Worm (Caenorhabditis elegans): Measurements from ENCODE around the gene Y17G7B.21.

Y17G7B.21 gene

ce11 chrII:11966602-11967001 lies 10.9 kb downstream of the Y17G7B.21 start, which contains the start of gene rab-7 (continued):
- no peak for TF ChIP-seq akir-1 (GFP tag; optimal IDR thresholded peaks at IDR 0.05)
- TF ChIP-seq K11D2.4 (GFP tag; IDR thresholded peaks at IDR 0.05): no peak
- no peak for TF ChIP-seq gei-17 (GFP tag; optimal IDR thresholded peaks at IDR 0.05)
- TF ChIP-seq efl-1 (GFP tag; optimal IDR thresholded peaks at IDR 0.05): no peak
- TF ChIP-seq athp-1 (tag; optimal IDR thresholded peaks at IDR 0.05): no peak
- no peak for TF ChIP-seq ztf-3 (GFP tag; optimal IDR thresholded peaks at IDR 0.05)
- TF ChIP-seq lsy-27 (tag; optimal IDR thresholded peaks at IDR 0.05; ENCODE audit: borderline replicate concordance, insufficient read depth): no peak
- peak; percentile 22 for TF ChIP-seq madf-10 (tag; optimal IDR thresholded peaks at IDR 0.05)
- no peak for TF ChIP-seq egl-44 (GFP tag; IDR thresholded peaks at IDR 0.05)
- TF ChIP-seq die-1 (tag; optimal IDR thresholded peaks at IDR 0.05): no peak
- no peak for TF ChIP-seq nhr-120 (GFP tag; IDR thresholded peaks at IDR 0.05)
- no peak for TF ChIP-seq ccch-3 (GFP tag; optimal IDR thresholded peaks at IDR 0.05)
- no peak for TF ChIP-seq C17E4.6 (GFP tag; IDR thresholded peaks at IDR 0.05)
- TF ChIP-seq unc-130 (GFP tag; optimal IDR thresholded peaks at IDR 0.05): no peak
- TF ChIP-seq mel-28 (tag; optimal IDR thresholded peaks at IDR 0.05; ENCODE audit: borderline replicate concordance): no peak
- no peak for TF ChIP-seq hlh-12 (tag; optimal IDR thresholded peaks at IDR 0.05)
- no peak for TF ChIP-seq zim-3 (tag; optimal IDR thresholded peaks at IDR 0.05)
- no peak; the same call in 1 of the 2 replicates for TF ChIP-seq mcd-1 (GFP tag; IDR thresholded peaks at IDR 0.05)
- no peak for TF ChIP-seq let-607 (tag; optimal IDR thresholded peaks at IDR 0.05)
- TF ChIP-seq lin-40 (tag; optimal IDR thresholded peaks at IDR 0.05): no peak
- TF ChIP-seq let-526 (GFP tag; IDR thresholded peaks at IDR 0.05): no peak
- TF ChIP-seq ztf-18 (tag; optimal IDR thresholded peaks at IDR 0.05): no peak
- TF ChIP-seq lsl-1 (GFP tag; optimal IDR thresholded peaks at IDR 0.05): no peak
- TF ChIP-seq dpff-1 (tag; optimal IDR thresholded peaks at IDR 0.05): peak; percentile 55
- no peak for TF ChIP-seq ceh-79 (tag; optimal IDR thresholded peaks at IDR 0.05)
- no peak for TF ChIP-seq tbx-9 (tag; optimal IDR thresholded peaks at IDR 0.05; ENCODE audit: borderline replicate concordance)
- TF ChIP-seq rcor-1 (GFP tag; IDR thresholded peaks at IDR 0.05): no peak
- no peak for TF ChIP-seq madf-8 (GFP tag; conservative IDR thresholded peaks at IDR 0.05)
- TF ChIP-seq lin-35 (GFP tag; optimal IDR thresholded peaks at IDR 0.05): no peak
- no peak for TF ChIP-seq F22D6.2 (tag; optimal IDR thresholded peaks at IDR 0.05)
- TF ChIP-seq lin-26 (GFP tag; IDR thresholded peaks at IDR 0.05): no peak
- TF ChIP-seq sptf-2 (GFP tag; optimal IDR thresholded peaks at IDR 0.05): no peak
- no peak for TF ChIP-seq ceh-27 (GFP tag; optimal IDR thresholded peaks at IDR 0.05)
- no peak for TF ChIP-seq cebp-1 (GFP tag; IDR thresholded peaks at IDR 0.05)
- TF ChIP-seq cebp-1 (tag; optimal IDR thresholded peaks at IDR 0.05): peak; percentile 15

ce11 chrII:11964847-11965246 lies 12.6 kb downstream of the Y17G7B.21 start:
- TF ChIP-seq dox-1 (GFP tag; IDR thresholded peaks at IDR 0.05) (peak; percentile 20; the same call in 1 of the 2 replicates), Y53G8AR.9 (GFP tag; conservative IDR thresholded peaks at IDR 0.05) (0 out of 2 replicates have a peak, but pooled peaks have one; percentile 60), madf-3 (GFP tag; IDR thresholded peaks at IDR 0.05) (0 out of 2 replicates have a peak, but pooled peaks have one; percentile 15), attf-5 (GFP tag; optimal IDR thresholded peaks at IDR 0.05) (peak; percentile 42), Y53F4B.3 (GFP tag; IDR thresholded peaks at IDR 0.05) (no peak), B0035.1 (tag; optimal IDR thresholded peaks at IDR 0.05) (no peak), Y56A3A.18 (GFP tag; IDR thresholded peaks at IDR 0.05) (0 out of 2 replicates have a peak, but pooled peaks have one; percentile 61), fkh-3 (tag; optimal IDR thresholded peaks at IDR 0.05) (no peak), K11D2.4 (GFP tag; IDR thresholded peaks at IDR 0.05) (peak; percentile 12; the same call in 1 of the 2 replicates), nfya-2 (GFP tag; IDR thresholded peaks at IDR 0.05) (0 out of 2 replicates have a peak, but pooled peaks have one; percentile 64), K12H6.12 (tag; optimal IDR thresholded peaks at IDR 0.05) (no peak), ama-1 (optimal IDR thresholded peaks at IDR 0.05) (peak; percentile 30), ama-1 (GFP tag; optimal IDR thresholded peaks at IDR 0.05) (no peak), madf-6 (GFP tag; IDR thresholded peaks at IDR 0.05) (0 out of 2 replicates have a peak, but pooled peaks have one; percentile 8), hrde-1 (tag; optimal IDR thresholded peaks at IDR 0.05; ENCODE audit: borderline replicate concordance) (peak; percentile 1), nhr-179 (tag; optimal IDR thresholded peaks at IDR 0.05) (no peak), F52B5.7 (tag; optimal IDR thresholded peaks at IDR 0.05) (peak; percentile 37)

Measured in whole organism, young adult.